Worm (Caenorhabditis elegans): ENCODE measurements around the gene srh-292.

The srh-292 gene

ce11 chrV:17831350-17831749 lies 28.8 kb downstream of the srh-292 start, which contains the start of gene srh-303:
TSS of gene srh-303 (plus strand) at chrV:17831650.
- no peak for TF ChIP-seq nhr-76 (tag; optimal IDR thresholded peaks at IDR 0.05)
- no peak for TF ChIP-seq ceh-8 (GFP tag; optimal IDR thresholded peaks at IDR 0.05)
- TF ChIP-seq vab-15 (tag; optimal IDR thresholded peaks at IDR 0.05), result no peak
- no peak for TF ChIP-seq unc-130 (tag; optimal IDR thresholded peaks at IDR 0.05)
- no peak for TF ChIP-seq grh-1 (GFP tag; IDR thresholded peaks at IDR 0.05)
- no peak for TF ChIP-seq lin-39 (tag; optimal IDR thresholded peaks at IDR 0.05)
- TF ChIP-seq zag-1 (tag; optimal IDR thresholded peaks at IDR 0.05), result no peak
- no peak for TF ChIP-seq efl-3 (GFP tag; optimal IDR thresholded peaks at IDR 0.05)
- no peak for TF ChIP-seq blmp-1 (tag; optimal IDR thresholded peaks at IDR 0.05)
- TF ChIP-seq nhr-12 (tag; optimal IDR thresholded peaks at IDR 0.05), result no peak
- no peak for TF ChIP-seq ets-5 (GFP tag; IDR thresholded peaks at IDR 0.05)
- TF ChIP-seq snu-23 (GFP tag; optimal IDR thresholded peaks at IDR 0.05), result no peak
- TF ChIP-seq mep-1 (tag; optimal IDR thresholded peaks at IDR 0.05), result no peak
- no peak for TF ChIP-seq xbp-1 (tag; optimal IDR thresholded peaks at IDR 0.05)
- TF ChIP-seq nhr-84 (tag; optimal IDR thresholded peaks at IDR 0.05), result no peak
- no peak for TF ChIP-seq dpl-1 (GFP tag; optimal IDR thresholded peaks at IDR 0.05)

DNA sequence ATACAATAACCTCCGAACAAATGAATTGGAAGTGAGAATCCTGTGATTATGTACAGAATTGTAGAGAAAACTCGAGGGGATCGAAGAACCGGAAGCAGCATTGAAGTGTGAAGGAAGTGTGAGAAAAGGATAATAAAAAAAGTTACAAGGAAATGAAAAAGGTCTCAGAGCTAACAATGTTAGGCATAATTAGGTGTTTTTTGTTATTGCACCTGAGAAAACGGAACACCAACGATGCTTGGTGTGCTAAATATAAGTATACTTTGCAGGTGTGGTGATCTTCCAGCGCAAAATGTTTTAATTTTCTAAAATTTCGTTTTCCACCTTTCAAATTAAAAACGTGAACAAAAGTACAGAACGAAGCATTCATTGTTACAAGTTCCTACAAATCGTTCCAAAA lies 41.5 kb downstream of the srh-292 start, which contains the start of gene srh-286:
TSS of gene srh-286 (minus strand) at position 101 of the 400 bp plus-strand sequence.
- no peak for TF ChIP-seq ceh-8 (GFP tag; optimal IDR thresholded peaks at IDR 0.05)
- TF ChIP-seq efl-3 (GFP tag; optimal IDR thresholded peaks at IDR 0.05), result no peak
- no peak for TF ChIP-seq elt-3 (tag; optimal IDR thresholded peaks at IDR 0.05)
- no peak for TF ChIP-seq pag-3 (tag; optimal IDR thresholded peaks at IDR 0.05; ENCODE audit: borderline replicate concordance, insufficient read depth)
- no peak for TF ChIP-seq lin-35 (GFP tag; optimal IDR thresholded peaks at IDR 0.05)
- TF ChIP-seq mep-1 (tag; optimal IDR thresholded peaks at IDR 0.05), result no peak
- no peak for TF ChIP-seq nhr-20 (tag; optimal IDR thresholded peaks at IDR 0.05)
- no peak for TF ChIP-seq pqm-1 (tag; optimal IDR thresholded peaks at IDR 0.05)
- TF ChIP-seq sox-4 (tag; optimal IDR thresholded peaks at IDR 0.05), result no peak
- no peak for TF ChIP-seq C16A3.4 (tag; optimal IDR thresholded peaks at IDR 0.05)
- TF ChIP-seq lin-13 (GFP tag; optimal IDR thresholded peaks at IDR 0.05), result no peak
- no peak for TF ChIP-seq lin-14 (GFP tag; optimal IDR thresholded peaks at IDR 0.05)
- no peak for TF ChIP-seq C34B4.2 (tag; optimal IDR thresholded peaks at IDR 0.05)

- TF ChIP-seq tbx-2 (tag; optimal IDR thresholded peaks at IDR 0.05), result no peak
These were observed 42.9 kb downstream of the srh-292 start for ce11 chrV:17845370-17845967.

Data from whole organism, L1 larva.